Fruit fly (Drosophila melanogaster) whole organism, adult: Measurements from ENCODE around the gene Hpr1.
A peak's percentile ranks its signal among the peaks of the same experiment; 100 is the strongest.

Experiments used
- CG14711 ChIP-seq: fragments of 200-800 bp; sonication (Bioruptor generic); optimal IDR thresholded peaks from 2 replicates; lab custom pipeline; 2018; ENCODE audit warnings: missing biosample characterization, mild to moderate bottlenecking, missing genetic modification characterization, moderate library complexity
- CG33017 ChIP-seq: fragments of 200-800 bp; sonication (Bioruptor generic); optimal IDR thresholded peaks from 2 replicates; lab custom pipeline; 2018; ENCODE audit warnings: missing biosample characterization, mild to moderate bottlenecking, missing genetic modification characterization, moderate library complexity
- CG7045 ChIP-seq: fragments of 200-800 bp; sonication (Bioruptor generic); optimal IDR thresholded peaks from 2 replicates; lab custom pipeline; 2017; ENCODE audit warnings: missing biosample characterization, mild to moderate bottlenecking, missing genetic modification characterization
- CG7101 ChIP-seq: fragments of 200-800 bp; sonication (Bioruptor generic); optimal IDR thresholded peaks from 2 replicates; lab custom pipeline; 2018; ENCODE audit warnings: missing biosample characterization, mild to moderate bottlenecking, missing genetic modification characterization, moderate library complexity
- Clk ChIP-seq: fragments of 200-800 bp; sonication (Bioruptor generic); optimal IDR thresholded peaks from 2 replicates; lab custom pipeline; 2017; ENCODE audit warnings: missing biosample characterization, missing genetic modification characterization
- Hr96 ChIP-seq: fragments of 200-800 bp; sonication (Bioruptor generic); optimal IDR thresholded peaks from 2 replicates; lab custom pipeline; 2016; ENCODE audit warnings: missing biosample characterization, missing genetic modification characterization
- Mnt ChIP-seq: fragments of 200-800 bp; sonication (Bioruptor generic); optimal IDR thresholded peaks from 2 replicates; lab custom pipeline; 2016; ENCODE audit warnings: missing biosample characterization, mild to moderate bottlenecking, missing genetic modification characterization
- cnc ChIP-seq, 2 experiments: fragments of >200 bp; optimal IDR thresholded peaks; 2 replicates each; lab custom pipeline; 2017

DNA sequence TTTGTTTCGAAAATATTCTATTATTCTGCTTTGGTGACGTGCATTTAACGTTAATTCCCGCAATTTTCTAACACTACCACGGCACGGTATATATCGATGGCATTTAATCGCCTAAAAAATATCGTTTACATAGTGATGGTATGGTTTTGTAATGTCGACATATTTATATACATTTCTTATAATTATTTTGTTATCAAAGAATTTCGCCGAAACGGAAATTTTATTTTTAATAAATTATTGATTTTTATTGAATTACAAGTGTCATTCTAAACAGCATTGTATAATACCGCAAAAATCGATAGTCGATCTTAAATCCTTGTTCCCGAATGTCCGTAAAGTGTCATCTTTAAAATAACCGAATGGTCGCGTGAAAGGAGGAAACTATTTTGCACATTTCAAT is 3.2 kb upstream of the Hpr1 start, which contains the start of the genes Sec20 and dgrn:
- TF ChIP-seq CG7101 (tag; lab: Kevin White, UChicago) (peak; percentile 73), Hr96 (peak; percentile 40), CG7045 (GFP tag; lab: Kevin White, UChicago) (peak; percentile 60), cnc (optimal IDR thresholded peaks at IDR 0.05; lab: Kevin White, UChicago) (no peak), Clk (GFP tag; lab: Kevin White, UChicago) (peak; percentile 36), CG33017 (peak; percentile 54), CG14711 (peak; percentile 66), Mnt (GFP tag; lab: Kevin White, UChicago) (peak; percentile 74)
